Worm (Caenorhabditis elegans) whole organism, L3 larva: Measurements from ENCODE around the gene gad-3.

ENCODE experiments used
- nhr-11 ChIP-seq: fragments of 150-350 bp; optimal IDR thresholded peaks from 2 replicates; lab custom pipeline; 2014; ENCODE audit warnings: missing biosample characterization, missing genetic modification characterization
- snpc-4 ChIP-seq: fragments of 150-350 bp; optimal IDR thresholded peaks from 2 replicates; lab custom pipeline; 2014; ENCODE audit warnings: missing biosample characterization, missing genetic modification characterization
- unc-62 ChIP-seq: fragments of 150-350 bp; sonication (generic microtip); optimal IDR thresholded peaks from 4 replicates; lab custom pipeline; 2014; ENCODE audit warnings: missing biosample characterization, missing genetic modification reagents, missing genetic modification characterization

DNA sequence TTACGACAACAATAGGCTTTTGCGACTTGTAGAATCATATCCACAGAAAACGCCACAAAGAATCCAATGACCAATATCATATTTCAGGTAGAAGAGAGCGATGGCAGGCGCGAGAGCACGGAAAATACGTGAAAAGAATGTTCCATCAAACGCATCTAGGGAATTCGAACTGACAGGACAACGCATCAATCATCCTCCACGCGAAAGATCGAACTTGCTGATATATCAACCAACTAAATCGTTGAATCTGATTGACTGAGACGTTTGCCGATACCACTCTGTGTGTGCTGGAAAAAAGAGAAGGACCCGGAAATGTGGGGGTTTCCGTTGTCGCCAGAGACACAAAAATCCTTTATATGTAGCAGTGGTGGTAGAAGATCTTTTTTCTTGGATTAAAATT lies 45.4 kb upstream of the gad-3 start:
- TF ChIP-seq nhr-11 (tag; lab: Kevin White, UChicago) = no peak
- no peak for TF ChIP-seq snpc-4
- TF ChIP-seq unc-62 (GFP tag; lab: Kevin White, UChicago) = peak; percentile 93
